Worm (Caenorhabditis elegans): Measurements from ENCODE around the gene W03F9.1.

- no peak for TF ChIP-seq ama-1 (optimal IDR thresholded peaks at IDR 0.05)
- no peak for TF ChIP-seq nhr-25 (tag; optimal IDR thresholded peaks at IDR 0.05)
- no peak for TF ChIP-seq unc-39 (tag; optimal IDR thresholded peaks at IDR 0.05)
- TF ChIP-seq nhr-11 (tag; optimal IDR thresholded peaks at IDR 0.05): no peak
- TF ChIP-seq elt-1 (tag; optimal IDR thresholded peaks at IDR 0.05): no peak
- no peak for TF ChIP-seq snpc-4 (tag; optimal IDR thresholded peaks at IDR 0.05)
Measured at ce11 chrV:122249-122648, 4.3 kb downstream of the W03F9.1 start.

All from whole organism, L2 larva.